Fruit fly (Drosophila melanogaster): ENCODE measurements around the gene CG33124.

Gene CG33124

dm6 chr2L:2198613-2199432 is 10.1 kb downstream of the CG33124 start:
- peak; percentile 55 for TF ChIP-seq ovo (GFP tag; optimal IDR thresholded peaks at IDR 0.05)
- TF ChIP-seq CG7101 (tag; optimal IDR thresholded peaks at IDR 0.05), result peak; percentile 47
- TF ChIP-seq CG11617 (GFP tag; optimal IDR thresholded peaks at IDR 0.05), result peak; percentile 26
- TF ChIP-seq bab1 (GFP tag; optimal IDR thresholded peaks at IDR 0.05), result no peak
- peak; percentile 16 for TF ChIP-seq CG12768 (GFP tag; optimal IDR thresholded peaks at IDR 0.05)
- peak; percentile 13 for TF ChIP-seq CG7045 (GFP tag; optimal IDR thresholded peaks at IDR 0.05)
- no peak for TF ChIP-seq Clk (GFP tag; optimal IDR thresholded peaks at IDR 0.05)
- TF ChIP-seq CG33017 (tag; optimal IDR thresholded peaks at IDR 0.05), result peak; percentile 52
- peak; percentile 92 for TF ChIP-seq Mnt (GFP tag; optimal IDR thresholded peaks at IDR 0.05)
- peak; percentile 67 for TF ChIP-seq tj (GFP tag; optimal IDR thresholded peaks at IDR 0.05)
- TF ChIP-seq Hr96 (GFP tag; optimal IDR thresholded peaks at IDR 0.05), result peak; percentile 47
- peak; percentile 99 for TF ChIP-seq pad (GFP tag; optimal IDR thresholded peaks at IDR 0.05)
- peak; percentile 6 for TF ChIP-seq Crg-1 (GFP tag; optimal IDR thresholded peaks at IDR 0.05)
- TF ChIP-seq CG1620 (GFP tag; optimal IDR thresholded peaks at IDR 0.05), result peak; percentile 36
- TF ChIP-seq toe (GFP tag; optimal IDR thresholded peaks at IDR 0.05), result peak; percentile 49
- peak; percentile 66 for TF ChIP-seq CG14711 (tag; optimal IDR thresholded peaks at IDR 0.05)
- TF ChIP-seq cic (GFP tag; optimal IDR thresholded peaks at IDR 0.05), result peak; percentile 93
- peak; percentile 20 for TF ChIP-seq CG5204 (GFP tag; optimal IDR thresholded peaks at IDR 0.05)
- peak; percentile 84 for TF ChIP-seq kay (GFP tag; ENCODE audit: borderline replicate concordance)
- no peak for TF ChIP-seq cnc (optimal IDR thresholded peaks at IDR 0.05)

dm6 chr2L:2198119-2198494 is 10.8 kb downstream of the CG33124 start:
- TF ChIP-seq CG7101 (tag; optimal IDR thresholded peaks at IDR 0.05), result no peak
- TF ChIP-seq kay (GFP tag; ENCODE audit: borderline replicate concordance), result no peak
- TF ChIP-seq cnc (optimal IDR thresholded peaks at IDR 0.05), result no peak
- TF ChIP-seq pad (GFP tag; optimal IDR thresholded peaks at IDR 0.05), result no peak
- TF ChIP-seq CG7045 (GFP tag; optimal IDR thresholded peaks at IDR 0.05), result no peak
- no peak for TF ChIP-seq toe (GFP tag; optimal IDR thresholded peaks at IDR 0.05)
- no peak for TF ChIP-seq Hr96 (GFP tag; optimal IDR thresholded peaks at IDR 0.05)
- no peak for TF ChIP-seq CG11617 (GFP tag; optimal IDR thresholded peaks at IDR 0.05)
- no peak for TF ChIP-seq Mnt (GFP tag; optimal IDR thresholded peaks at IDR 0.05)
- no peak for TF ChIP-seq CG1620 (GFP tag; optimal IDR thresholded peaks at IDR 0.05)
- no peak for TF ChIP-seq CG5204 (GFP tag; optimal IDR thresholded peaks at IDR 0.05)
- TF ChIP-seq Clk (GFP tag; optimal IDR thresholded peaks at IDR 0.05), result no peak
- TF ChIP-seq CG14711 (tag; optimal IDR thresholded peaks at IDR 0.05), result no peak
- no peak for TF ChIP-seq CG33017 (tag; optimal IDR thresholded peaks at IDR 0.05)
- TF ChIP-seq bab1 (GFP tag; optimal IDR thresholded peaks at IDR 0.05), result no peak
- TF ChIP-seq tj (GFP tag; optimal IDR thresholded peaks at IDR 0.05), result no peak
- TF ChIP-seq CG12768 (GFP tag; optimal IDR thresholded peaks at IDR 0.05), result no peak
- no peak for TF ChIP-seq cic (GFP tag; optimal IDR thresholded peaks at IDR 0.05)
- no peak for TF ChIP-seq ovo (GFP tag; optimal IDR thresholded peaks at IDR 0.05)

dm6 chr2L:2197475-2198118 is 11.3 kb downstream of the CG33124 start, which contains the start of gene COX7AL2:
Gene COX7AL2, minus strand, starts transcription at chr2L:2197912.
- TF ChIP-seq CG1620 (GFP tag; optimal IDR thresholded peaks at IDR 0.05) (no peak), pad (GFP tag; optimal IDR thresholded peaks at IDR 0.05) (no peak), cic (GFP tag; optimal IDR thresholded peaks at IDR 0.05) (peak; percentile 21), CG12768 (GFP tag; optimal IDR thresholded peaks at IDR 0.05) (peak; percentile 38), Hr96 (GFP tag; optimal IDR thresholded peaks at IDR 0.05) (no peak), CG7101 (tag; optimal IDR thresholded peaks at IDR 0.05) (no peak), bab1 (GFP tag; optimal IDR thresholded peaks at IDR 0.05) (no peak), CG7045 (GFP tag; optimal IDR thresholded peaks at IDR 0.05) (no peak), cnc (optimal IDR thresholded peaks at IDR 0.05) (peak; percentile 25 to 34), CG33017 (tag; optimal IDR thresholded peaks at IDR 0.05) (no peak), tj (GFP tag; optimal IDR thresholded peaks at IDR 0.05) (no peak), CG11617 (GFP tag; optimal IDR thresholded peaks at IDR 0.05) (no peak), Mnt (GFP tag; optimal IDR thresholded peaks at IDR 0.05) (no peak), toe (GFP tag; optimal IDR thresholded peaks at IDR 0.05) (no peak), CG14711 (tag; optimal IDR thresholded peaks at IDR 0.05) (no peak), Clk (GFP tag; optimal IDR thresholded peaks at IDR 0.05) (no peak), kay (GFP tag; ENCODE audit: borderline replicate concordance) (peak; percentile 90), ovo (GFP tag; optimal IDR thresholded peaks at IDR 0.05) (no peak)

dm6 chr2L:2196590-2197474 is 12.1 kb downstream of the CG33124 start:
- TF ChIP-seq Clk (GFP tag; optimal IDR thresholded peaks at IDR 0.05) (no peak), CG7101 (tag; optimal IDR thresholded peaks at IDR 0.05) (peak; percentile 44), kay (GFP tag; ENCODE audit: borderline replicate concordance) (peak; percentile 67), CG12768 (GFP tag; optimal IDR thresholded peaks at IDR 0.05) (peak; percentile 74), CG7045 (GFP tag; optimal IDR thresholded peaks at IDR 0.05) (no peak), bab1 (GFP tag; optimal IDR thresholded peaks at IDR 0.05) (peak; percentile 37), Crg-1 (GFP tag; optimal IDR thresholded peaks at IDR 0.05) (peak; percentile 44), cnc (optimal IDR thresholded peaks at IDR 0.05) (peak; percentile 28 to 68), Mnt (GFP tag; optimal IDR thresholded peaks at IDR 0.05) (peak; percentile 99), CG14711 (tag; optimal IDR thresholded peaks at IDR 0.05) (peak; percentile 32), CG11617 (GFP tag; optimal IDR thresholded peaks at IDR 0.05) (peak; percentile 53), CG1620 (GFP tag; optimal IDR thresholded peaks at IDR 0.05) (peak; percentile 17), Hr96 (GFP tag; optimal IDR thresholded peaks at IDR 0.05) (peak; percentile 49), pad (GFP tag; optimal IDR thresholded peaks at IDR 0.05) (peak; percentile 97), CG5204 (GFP tag; optimal IDR thresholded peaks at IDR 0.05) (peak; percentile 35), CG33017 (tag; optimal IDR thresholded peaks at IDR 0.05) (peak; percentile 45), cic (GFP tag; optimal IDR thresholded peaks at IDR 0.05) (peak; percentile 99), ovo (GFP tag; optimal IDR thresholded peaks at IDR 0.05) (peak; percentile 94), toe (GFP tag; optimal IDR thresholded peaks at IDR 0.05) (peak; percentile 44), tj (GFP tag; optimal IDR thresholded peaks at IDR 0.05) (peak; percentile 98)
